Fruit fly (Drosophila melanogaster) whole organism, prepupa: ENCODE data around the gene Ance-3.

Experiments used
- Blimp-1 ChIP-seq: fragments of 200-800 bp; sonication (Bioruptor generic); optimal IDR thresholded peaks from 3 replicates; lab custom pipeline; 2017; ENCODE audit warnings: missing biosample characterization, missing genetic modification characterization, mild to moderate bottlenecking, moderate library complexity, missing genetic modification reagents
- CG11762 ChIP-seq: fragments of 200-800 bp; sonication (Bioruptor generic); optimal IDR thresholded peaks from 3 replicates; lab custom pipeline; 2016; ENCODE audit warnings: missing biosample characterization, missing genetic modification characterization; ENCODE audit not compliant: insufficient read depth
- CG32006 ChIP-seq: fragments of 200-800 bp; sonication (Bioruptor generic); optimal IDR thresholded peaks from 3 replicates; lab custom pipeline; 2017; ENCODE audit warnings: missing biosample characterization, mild to moderate bottlenecking, missing genetic modification characterization
- CG3919 ChIP-seq: fragments of 200-800 bp; sonication (Bioruptor generic); optimal IDR thresholded peaks from 3 replicates; lab custom pipeline; 2016; ENCODE audit warnings: missing biosample characterization, missing genetic modification characterization
- Met ChIP-seq: fragments of 200-800 bp; sonication (Bioruptor generic); optimal IDR thresholded peaks from 3 replicates; lab custom pipeline; 2016; ENCODE audit warnings: missing biosample characterization, missing genetic modification characterization
- Smox ChIP-seq: fragments of 200-800 bp; sonication (Bioruptor generic); optimal IDR thresholded peaks from 3 replicates; lab custom pipeline; 2016; ENCODE audit warnings: missing biosample characterization, missing genetic modification characterization
- fd85E ChIP-seq: fragments of 200-800 bp; sonication (Bioruptor generic); optimal IDR thresholded peaks from 3 replicates; lab custom pipeline; 2016; ENCODE audit warnings: missing biosample characterization, missing genetic modification characterization
- net ChIP-seq: fragments of 200-800 bp; sonication (Bioruptor generic); optimal IDR thresholded peaks from 3 replicates; lab custom pipeline; 2016; ENCODE audit warnings: missing biosample characterization, missing genetic modification characterization
- spab ChIP-seq: fragments of 200-800 bp; sonication (Bioruptor generic); optimal IDR thresholded peaks from 2 replicates; lab custom pipeline; 2017; ENCODE audit warnings: missing biosample characterization, mild to moderate bottlenecking, missing genetic modification characterization, missing genetic modification reagents
- topi ChIP-seq: fragments of 200-800 bp; sonication (Bioruptor generic); optimal IDR thresholded peaks from 3 replicates; lab custom pipeline; 2016; ENCODE audit warnings: missing biosample characterization, missing genetic modification characterization

- TF ChIP-seq Met (GFP tag; lab: Kevin White, UChicago) (no peak), Blimp-1 (GFP tag; lab: Kevin White, UChicago) (no peak), spab (no peak), CG11762 (GFP tag; lab: Kevin White, UChicago) (no peak), net (GFP tag; lab: Kevin White, UChicago) (no peak), CG32006 (GFP tag; lab: Kevin White, UChicago) (peak; percentile 35), fd85E (no peak), CG3919 (GFP tag; lab: Kevin White, UChicago) (no peak), topi (GFP tag; lab: Kevin White, UChicago) (no peak), Smox (GFP tag; lab: Kevin White, UChicago) (no peak)
Measured at dm6 chr2L:13923984-13924383, 9.5 kb downstream of the Ance-3 start.
